Fruit fly (Drosophila melanogaster): Measurements from ENCODE around the gene Vps45.

The Vps45 gene

DNA sequence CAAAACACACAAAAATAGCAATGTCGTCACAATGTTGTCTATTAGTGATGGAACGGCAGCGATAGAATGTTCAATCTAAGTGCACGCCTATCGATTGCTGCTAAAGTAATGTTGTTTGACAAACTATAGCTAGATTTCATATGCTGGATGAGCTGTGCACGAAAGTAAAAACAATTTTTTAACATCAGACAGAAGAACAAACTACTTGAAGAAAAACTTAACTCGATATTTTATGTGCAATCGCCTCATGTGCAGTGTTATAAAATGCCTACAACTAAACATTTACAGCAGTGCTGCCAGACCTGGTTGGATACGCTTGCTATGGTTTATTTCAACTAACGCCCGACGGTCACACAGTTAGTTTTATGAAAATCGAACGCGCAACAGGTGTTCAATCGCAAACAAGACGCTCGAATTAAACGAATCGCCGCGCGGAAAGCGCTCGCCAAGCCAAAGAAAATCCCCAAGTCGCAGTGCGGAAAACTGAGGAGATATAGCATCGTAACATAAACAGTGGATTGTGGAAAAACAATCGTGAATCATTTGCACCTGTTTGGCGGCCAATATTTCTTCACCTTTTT is 27.3 kb downstream of the Vps45 start, which contains the start of the genes bocks and CG8312 (continued):
- TF ChIP-seq Oli (tag; optimal IDR thresholded peaks at IDR 0.05) (no peak), seq (GFP tag; IDR thresholded peaks at IDR 0.05) (no peak), CG1832 (GFP tag; optimal IDR thresholded peaks at IDR 0.05) (no peak), Bdp1 (GFP tag; optimal IDR thresholded peaks at IDR 0.05) (peak; percentile 26), psq (GFP tag; optimal IDR thresholded peaks at IDR 0.05) (no peak), CG34376 (GFP tag; optimal IDR thresholded peaks at IDR 0.05) (peak; percentile 52), B-H2 (GFP tag; optimal IDR thresholded peaks at IDR 0.05) (peak; percentile 86), sim (GFP tag; IDR thresholded peaks at IDR 0.05) (no peak), btn (GFP tag; optimal IDR thresholded peaks at IDR 0.05) (no peak), Poxn (GFP tag; IDR thresholded peaks at IDR 0.05) (no peak), CG18619 (GFP tag; optimal IDR thresholded peaks at IDR 0.05) (peak; percentile 29), sqz (GFP tag; optimal IDR thresholded peaks at IDR 0.05) (no peak), scrt (GFP tag; optimal IDR thresholded peaks at IDR 0.05) (peak; percentile 94), CG4404 (GFP tag; IDR thresholded peaks at IDR 0.05) (no peak), CG17359 (tag; optimal IDR thresholded peaks at IDR 0.05) (no peak), CG6791 (GFP tag; IDR thresholded peaks at IDR 0.05; ENCODE audit: partially characterized antibody) (no peak), Six4 (GFP tag; optimal IDR thresholded peaks at IDR 0.05) (no peak), HLH54F (GFP tag; optimal IDR thresholded peaks at IDR 0.05) (peak; percentile 72), amos (GFP tag; IDR thresholded peaks at IDR 0.05; ENCODE audit: partially characterized antibody) (no peak), CG10959 (GFP tag; IDR thresholded peaks at IDR 0.05) (no peak), dmrt99B (tag; optimal IDR thresholded peaks at IDR 0.05) (no peak), Sry-δ (GFP tag; optimal IDR thresholded peaks at IDR 0.05) (peak; percentile 99), luna (GFP tag; optimal IDR thresholded peaks at IDR 0.05) (no peak), CG17829 (tag; optimal IDR thresholded peaks at IDR 0.05) (peak; percentile 63), vvl (GFP tag; IDR thresholded peaks at IDR 0.05) (no peak), vnd (GFP tag; IDR thresholded peaks at IDR 0.05; ENCODE audit: partially characterized antibody) (no peak), ap (GFP tag; IDR thresholded peaks at IDR 0.05) (no peak), CG2120 (GFP tag; optimal IDR thresholded peaks at IDR 0.05) (peak; percentile 78), peb (GFP tag; IDR thresholded peaks at IDR 0.05) (no peak), zf30C (GFP tag; optimal IDR thresholded peaks at IDR 0.05) (no peak), Xrp1 (GFP tag; IDR thresholded peaks at IDR 0.05) (no peak), Rx (GFP tag; IDR thresholded peaks at IDR 0.05) (no peak), cas (GFP tag; IDR thresholded peaks at IDR 0.05) (no peak), Ptx1 (GFP tag; IDR thresholded peaks at IDR 0.05) (no peak), sug (tag; optimal IDR thresholded peaks at IDR 0.05) (peak; percentile 58), yki (optimal IDR thresholded peaks at IDR 0.05) (no peak), E2f2 (GFP tag; IDR thresholded peaks at IDR 0.05) (no peak), tx (GFP tag; optimal IDR thresholded peaks at IDR 0.05) (peak; percentile 38), Dref (GFP tag; IDR thresholded peaks at IDR 0.05) (no peak), CG9215 (GFP tag; IDR thresholded peaks at IDR 0.05) (no peak), CG17802 (tag; optimal IDR thresholded peaks at IDR 0.05) (no peak), Dll (GFP tag; IDR thresholded peaks at IDR 0.05; ENCODE audit: partially characterized antibody) (no peak), dm (GFP tag; optimal IDR thresholded peaks at IDR 0.05) (peak; percentile 58), CG14441 (GFP tag; IDR thresholded peaks at IDR 0.05) (no peak), CG3407 (GFP tag; optimal IDR thresholded peaks at IDR 0.05) (no peak), CG15479 (GFP tag; optimal IDR thresholded peaks at IDR 0.05) (peak; percentile 83), CoRest (tag; optimal IDR thresholded peaks at IDR 0.05) (peak; percentile 47), ken (GFP tag; IDR thresholded peaks at IDR 0.05) (no peak), CG12769 (tag; optimal IDR thresholded peaks at IDR 0.05) (peak; percentile 51), disco-r (GFP tag; optimal IDR thresholded peaks at IDR 0.05) (peak; percentile 15), CG1233 (GFP tag; optimal IDR thresholded peaks at IDR 0.05) (peak; percentile 35), Atf3 (GFP tag; optimal IDR thresholded peaks at IDR 0.05) (peak; percentile 85)

Data from whole organism, embryonic.